Fruit fly (Drosophila melanogaster): ENCODE measurements around the gene CG9119.

dm6 chr3L:1166945-1167913 lies 37.4 kb downstream of the CG9119 start:
- TF ChIP-seq CG8478 (optimal IDR thresholded peaks at IDR 0.05) (no peak), CTCF (optimal IDR thresholded peaks at IDR 0.05) (no peak)
